Worm (Caenorhabditis elegans) whole organism, early embryonic: Measurements from ENCODE around the gene F40F8.12.

Source experiments
- B0310.2 ChIP-seq: sonication (generic microtip); optimal IDR thresholded peaks from 2 replicates; lab custom pipeline; 2016; ENCODE audit warnings: mild to moderate bottlenecking, missing genetic modification characterization, missing compliant biosample characterization
- F13C5.2 ChIP-seq: sonication (generic microtip); optimal IDR thresholded peaks from 2 replicates; lab custom pipeline; 2017; ENCODE audit warnings: mild to moderate bottlenecking, missing genetic modification characterization, inconsistent platforms, missing compliant biosample characterization
- ama-1 ChIP-seq: fragments of 150-350 bp; optimal IDR thresholded peaks from 2 replicates; lab custom pipeline; 2014
- ceh-13 ChIP-seq: fragments of 200-800 bp; sonication (Bioruptor generic); optimal IDR thresholded peaks from 2 replicates; lab custom pipeline; 2018; ENCODE audit warnings: mild to moderate bottlenecking, missing genetic modification characterization, missing compliant biosample characterization
- ceh-36 ChIP-seq: sonication (generic microtip); optimal IDR thresholded peaks from 2 replicates; lab custom pipeline; 2016; ENCODE audit warnings: missing genetic modification characterization, inconsistent platforms, missing compliant biosample characterization
- ets-7 ChIP-seq: sonication (generic microtip); optimal IDR thresholded peaks from 2 replicates; lab custom pipeline; 2016; ENCODE audit warnings: missing genotype, missing genetic modification characterization, missing compliant biosample characterization
- flt-1 ChIP-seq: fragments of 200-800 bp; sonication (Bioruptor generic); IDR thresholded peaks from 2 replicates; pipeline ENCODE4 v1.3.6; 2022; ENCODE audit warnings: missing genetic modification characterization, missing compliant biosample characterization
- hmbx-1 ChIP-seq: sonication (generic microtip); optimal IDR thresholded peaks from 2 replicates; lab custom pipeline; 2016; ENCODE audit warnings: mild to moderate bottlenecking, missing genetic modification characterization, missing compliant biosample characterization
- hnd-1 ChIP-seq: sonication (generic microtip); optimal IDR thresholded peaks from 2 replicates; lab custom pipeline; 2016; ENCODE audit warnings: missing genetic modification characterization, missing compliant biosample characterization
- pes-1 ChIP-seq: fragments of 200-800 bp; sonication (Bioruptor generic); IDR thresholded peaks from 2 replicates; pipeline ENCODE4 v1.3.6; 2022; ENCODE audit warnings: missing genetic modification reagents, missing genetic modification characterization, missing compliant biosample characterization
- scrt-1 ChIP-seq: fragments of 200-800 bp; sonication (Bioruptor generic); IDR thresholded peaks from 2 replicates; pipeline ENCODE4 v1.3.6; 2022; ENCODE audit warnings: missing genetic modification characterization, missing compliant biosample characterization
- sea-1 ChIP-seq: fragments of 200-800 bp; sonication (Bioruptor generic); conservative IDR thresholded peaks from 2 replicates; pipeline ENCODE4 v1.3.6; 2022; ENCODE audit warnings: missing genetic modification characterization, missing compliant biosample characterization
- tbx-11 ChIP-seq: fragments of 200-800 bp; sonication (Bioruptor generic); IDR thresholded peaks from 2 replicates; pipeline ENCODE4 v1.3.6; 2022; ENCODE audit warnings: missing genetic modification characterization, missing compliant biosample characterization
- tbx-37 ChIP-seq: fragments of 200-800 bp; sonication (Bioruptor generic); conservative IDR thresholded peaks from 2 replicates; pipeline ENCODE4 v1.3.6; 2022; ENCODE audit warnings: missing genetic modification reagents, missing genetic modification characterization, missing compliant biosample characterization

DNA sequence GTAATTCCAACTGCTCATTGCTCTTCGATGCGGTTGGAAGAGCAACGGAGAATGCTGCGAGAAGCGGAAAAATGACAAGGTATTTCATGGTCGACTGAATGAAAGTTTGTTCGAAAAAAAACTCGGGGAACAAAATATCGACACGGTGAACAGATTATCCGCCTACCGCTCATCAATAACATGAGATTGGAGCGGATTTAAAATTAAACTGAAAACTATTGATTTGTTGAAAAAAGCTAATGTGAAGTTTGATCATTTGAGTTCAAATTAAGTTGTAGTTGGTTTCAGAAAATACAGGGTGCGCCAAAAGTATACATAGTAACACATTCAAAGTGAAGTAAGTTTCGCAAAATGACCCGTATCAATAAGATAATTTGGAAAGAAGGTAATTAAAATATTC, 10.5 kb downstream of the F40F8.12 start, which contains the start of gene F40F8.4:
- TF ChIP-seq hmbx-1 (tag; lab: Kevin White, UChicago) (no peak), ets-7 (tag; lab: Kevin White, UChicago) (no peak), ama-1 (lab: Kevin White, UChicago) (no peak), flt-1 (no peak), sea-1 (no peak), pes-1 (GFP tag; lab: Robert Waterston, UW) (no peak), tbx-11 (GFP tag; lab: Robert Waterston, UW) (no peak), scrt-1 (GFP tag; lab: Robert Waterston, UW) (no peak), hnd-1 (no peak), tbx-37 (GFP tag; lab: Robert Waterston, UW) (no peak), ceh-13 (GFP tag; lab: Kevin White, UChicago) (no peak), F13C5.2 (tag; lab: Kevin White, UChicago) (no peak), ceh-36 (tag; lab: Kevin White, UChicago) (no peak), B0310.2 (no peak)
